Worm (Caenorhabditis elegans): ENCODE results near the gene F48G7.9.

DNA sequence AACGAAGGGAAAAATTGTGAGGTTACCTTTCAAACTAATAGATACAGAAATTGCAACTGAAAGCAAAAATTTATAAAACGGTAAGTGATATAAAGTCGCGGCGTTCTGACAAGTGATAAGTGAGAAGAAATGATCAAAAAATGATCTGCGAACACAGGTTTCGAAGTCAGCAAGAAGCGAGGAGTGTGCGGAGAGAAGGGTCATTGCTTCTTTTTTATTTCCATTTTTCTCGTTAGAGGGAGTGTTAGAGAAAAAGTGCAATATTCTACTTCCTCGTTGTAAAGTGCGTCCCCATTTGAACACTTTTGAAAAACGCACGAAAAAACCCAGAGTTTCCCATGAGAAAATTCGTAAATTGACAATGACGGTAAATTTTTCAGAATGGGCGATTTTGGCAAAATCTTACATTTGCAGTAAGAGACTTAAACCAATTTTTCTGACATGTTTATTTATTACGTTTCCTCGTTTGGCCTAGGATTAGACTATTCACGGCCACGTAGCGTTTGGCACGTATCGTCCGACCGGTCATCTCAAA, 48.2 kb upstream of the F48G7.9 start, which contains the start of the genes fbxa-72 and srx-21:
- TF ChIP-seq unc-39 (tag; optimal IDR thresholded peaks at IDR 0.05) (no peak), nhr-237 (tag; optimal IDR thresholded peaks at IDR 0.05) (no peak), snpc-4 (tag; optimal IDR thresholded peaks at IDR 0.05) (no peak), mdl-1 (tag; optimal IDR thresholded peaks at IDR 0.05) (no peak), egl-27 (tag; optimal IDR thresholded peaks at IDR 0.05) (no peak), nhr-11 (tag; optimal IDR thresholded peaks at IDR 0.05) (no peak), fos-1 (tag; optimal IDR thresholded peaks at IDR 0.05) (peak; percentile 70), unc-62 (GFP tag; optimal IDR thresholded peaks at IDR 0.05) (no peak), blmp-1 (tag; optimal IDR thresholded peaks at IDR 0.05; ENCODE audit: insufficient read depth) (no peak)

All from whole organism, L2 larva.